Fruit fly (Drosophila melanogaster) whole organism, adult: ENCODE data around the gene CG4972.

Experiments
- CG33017 ChIP-seq: fragments of 200-800 bp; sonication (Bioruptor generic); optimal IDR thresholded peaks from 2 replicates; lab custom pipeline; 2018; ENCODE audit warnings: missing biosample characterization, mild to moderate bottlenecking, missing genetic modification characterization, moderate library complexity
- CG5204 ChIP-seq: fragments of 200-800 bp; sonication (Bioruptor generic); optimal IDR thresholded peaks from 2 replicates; lab custom pipeline; 2016; ENCODE audit warnings: missing biosample characterization, missing genetic modification characterization
- CG7045 ChIP-seq: fragments of 200-800 bp; sonication (Bioruptor generic); optimal IDR thresholded peaks from 2 replicates; lab custom pipeline; 2017; ENCODE audit warnings: missing biosample characterization, mild to moderate bottlenecking, missing genetic modification characterization
- CG7101 ChIP-seq: fragments of 200-800 bp; sonication (Bioruptor generic); optimal IDR thresholded peaks from 2 replicates; lab custom pipeline; 2018; ENCODE audit warnings: missing biosample characterization, mild to moderate bottlenecking, missing genetic modification characterization, moderate library complexity
- Crg-1 ChIP-seq: fragments of 200-800 bp; sonication (Bioruptor generic); optimal IDR thresholded peaks from 2 replicates; lab custom pipeline; 2016; ENCODE audit warnings: missing biosample characterization, missing genetic modification characterization
- Hr96 ChIP-seq: fragments of 200-800 bp; sonication (Bioruptor generic); optimal IDR thresholded peaks from 2 replicates; lab custom pipeline; 2016; ENCODE audit warnings: missing biosample characterization, missing genetic modification characterization
- cnc ChIP-seq, 2 experiments: fragments of >200 bp; optimal IDR thresholded peaks; 2 replicates each; lab custom pipeline; 2017
- kay ChIP-seq: fragments of 200-800 bp; sonication (Bioruptor generic); peaks from one replicate; lab custom pipeline; 2016; ENCODE audit warnings: missing biosample characterization, missing genetic modification characterization, borderline replicate concordance
- ovo ChIP-seq: fragments of 200-800 bp; sonication (Bioruptor generic); optimal IDR thresholded peaks from 2 replicates; lab custom pipeline; 2016; ENCODE audit warnings: missing biosample characterization, missing genetic modification characterization

DNA sequence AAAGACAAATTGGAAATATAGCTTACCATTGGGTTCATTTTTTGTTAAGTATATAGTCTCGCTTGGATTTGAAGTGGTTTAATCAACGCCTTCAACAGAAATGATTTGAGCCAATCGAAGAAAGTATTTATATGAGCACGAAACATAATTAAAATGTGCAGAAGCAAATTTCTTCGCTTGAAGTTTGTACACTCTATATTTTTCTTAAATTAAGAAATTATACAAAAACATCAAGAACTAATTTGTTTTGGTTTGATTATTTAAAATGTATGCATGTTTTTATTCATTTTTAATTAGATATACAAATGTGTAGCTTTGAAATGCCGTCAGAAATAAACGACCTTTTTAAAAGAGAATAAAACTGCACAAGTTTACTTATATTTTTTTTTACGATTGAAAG is 12.7 kb upstream of the CG4972 start, which contains the start of gene CG13138:
- TF ChIP-seq kay (GFP tag; lab: Kevin White, UChicago), result no peak
- TF ChIP-seq Crg-1 (GFP tag; lab: Kevin White, UChicago), result no peak
- TF ChIP-seq cnc (optimal IDR thresholded peaks at IDR 0.05; lab: Kevin White, UChicago), result no peak
- TF ChIP-seq CG33017 (tag; lab: Kevin White, UChicago), result no peak
- no peak for TF ChIP-seq CG7045
- TF ChIP-seq ovo (GFP tag; lab: Kevin White, UChicago), result no peak
- no peak for TF ChIP-seq CG7101
- no peak for TF ChIP-seq CG5204 (GFP tag; lab: Kevin White, UChicago)
- no peak for TF ChIP-seq Hr96 (GFP tag; lab: Kevin White, UChicago)
